Worm (Caenorhabditis elegans): Measurements from ENCODE around the gene clk-1.

- TF ChIP-seq aly-1 (tag; optimal IDR thresholded peaks at IDR 0.05), result no peak
- TF ChIP-seq tbx-37 (GFP tag; conservative IDR thresholded peaks at IDR 0.05), result no peak
- no peak for TF ChIP-seq sea-1 (GFP tag; conservative IDR thresholded peaks at IDR 0.05)
- no peak for TF ChIP-seq hmbx-1 (tag; optimal IDR thresholded peaks at IDR 0.05)
- TF ChIP-seq ceh-36 (tag; optimal IDR thresholded peaks at IDR 0.05), result no peak
- TF ChIP-seq ceh-13 (GFP tag; optimal IDR thresholded peaks at IDR 0.05), result no peak
- TF ChIP-seq hnd-1 (tag; optimal IDR thresholded peaks at IDR 0.05), result no peak
- TF ChIP-seq pes-1 (GFP tag; IDR thresholded peaks at IDR 0.05), result no peak
These were observed 9.2 kb upstream of the clk-1 start for ce11 chrIII:5268486-5268885.
